Worm (Caenorhabditis elegans) whole organism, L3 larva: ENCODE measurements around the gene R12B2.7.
A peak's percentile ranks its signal among the peaks of the same experiment; 100 is the strongest.

Experiments
- R02D3.7 ChIP-seq: fragments of 150-350 bp; optimal IDR thresholded peaks from 2 replicates; lab custom pipeline; 2014; ENCODE audit warnings: missing biosample characterization, missing genetic modification characterization
- ZK546.5 ChIP-seq: sonication (generic microtip); optimal IDR thresholded peaks from 2 replicates; lab custom pipeline; 2017; ENCODE audit warnings: missing biosample characterization, missing genetic modification characterization
- aly-2 ChIP-seq: fragments of 150-350 bp; optimal IDR thresholded peaks from 2 replicates; lab custom pipeline; 2014; ENCODE audit warnings: missing biosample characterization, missing genetic modification characterization
- ama-1 ChIP-seq: fragments of 150-350 bp; optimal IDR thresholded peaks from 2 replicates; lab custom pipeline; 2018
- ceh-16 ChIP-seq: sonication (generic microtip); optimal IDR thresholded peaks from 2 replicates; lab custom pipeline; 2017; ENCODE audit warnings: missing biosample characterization, missing genetic modification characterization
- ceh-28 ChIP-seq: fragments of 150-350 bp; optimal IDR thresholded peaks from 2 replicates; lab custom pipeline; 2014; ENCODE audit warnings: missing biosample characterization, missing genetic modification reagents, missing genetic modification characterization
- ceh-82 ChIP-seq: fragments of 150-350 bp; optimal IDR thresholded peaks from 2 replicates; lab custom pipeline; 2014; ENCODE audit warnings: missing biosample characterization, missing genetic modification characterization
- ceh-9 ChIP-seq: sonication (generic microtip); optimal IDR thresholded peaks from 2 replicates; lab custom pipeline; 2018; ENCODE audit warnings: missing biosample characterization, missing genetic modification characterization
- daf-12 ChIP-seq: fragments of 150-350 bp; optimal IDR thresholded peaks from 2 replicates; lab custom pipeline; 2014; ENCODE audit warnings: missing biosample characterization, missing genetic modification reagents, missing genetic modification characterization
- egl-27 ChIP-seq: sonication (generic microtip); optimal IDR thresholded peaks from 4 replicates; lab custom pipeline; 2017; ENCODE audit warnings: missing biosample characterization, missing genetic modification reagents, missing genetic modification characterization
- egl-5 ChIP-seq: fragments of 150-350 bp; optimal IDR thresholded peaks from 2 replicates; lab custom pipeline; 2017; ENCODE audit warnings: missing biosample characterization, missing genetic modification reagents, missing genetic modification characterization, inconsistent platforms
- elt-1 ChIP-seq: fragments of 150-350 bp; optimal IDR thresholded peaks from 2 replicates; lab custom pipeline; 2014; ENCODE audit warnings: missing biosample characterization, missing genetic modification characterization
- elt-2 ChIP-seq: sonication (generic microtip); optimal IDR thresholded peaks from 2 replicates; lab custom pipeline; 2016; ENCODE audit warnings: missing genetic modification reagents, mild to moderate bottlenecking, missing genetic modification characterization, missing compliant biosample characterization
- elt-3 ChIP-seq, 3 experiments: fragments of 150-350 bp in 1 of 3; sonication (generic microtip) in 2 of 3; optimal IDR thresholded peaks; 2 replicates in 2 of 3; 4 replicates in 1 of 3; lab custom pipeline; 2014 to 2017; ENCODE audit warnings: missing biosample characterization in 3 of 3, missing genetic modification characterization in 3 of 3
- eor-1 ChIP-seq, 2 experiments: fragments of 150-350 bp; optimal IDR thresholded peaks; 2 replicates each; lab custom pipeline; 2014 to 2018; ENCODE audit warnings: missing biosample characterization in 2 of 2, missing genetic modification characterization in 2 of 2
- fkh-10 ChIP-seq: sonication (generic microtip); optimal IDR thresholded peaks from 2 replicates; lab custom pipeline; 2017; ENCODE audit warnings: missing biosample characterization, missing genetic modification reagents, missing genetic modification characterization
- fkh-2 ChIP-seq: fragments of 150-350 bp; optimal IDR thresholded peaks from 2 replicates; lab custom pipeline; 2014; ENCODE audit warnings: missing biosample characterization, missing genetic modification reagents, missing genetic modification characterization
- fos-1 ChIP-seq: fragments of 150-350 bp; optimal IDR thresholded peaks from 2 replicates; lab custom pipeline; 2014; ENCODE audit warnings: missing biosample characterization, missing genetic modification characterization
- hmg-11 ChIP-seq: sonication (generic microtip); optimal IDR thresholded peaks from 2 replicates; lab custom pipeline; 2016; ENCODE audit warnings: missing genetic modification characterization, missing compliant biosample characterization
- jun-1 ChIP-seq: fragments of 150-350 bp; optimal IDR thresholded peaks from 2 replicates; lab custom pipeline; 2014; ENCODE audit warnings: missing biosample characterization, missing genetic modification reagents, missing genetic modification characterization
- lin-15B ChIP-seq: fragments of 150-350 bp; optimal IDR thresholded peaks from 2 replicates; lab custom pipeline; 2014; ENCODE audit warnings: missing biosample characterization, missing genetic modification characterization
- lin-39 ChIP-seq: fragments of 150-350 bp; optimal IDR thresholded peaks from 2 replicates; lab custom pipeline; 2018; ENCODE audit warnings: missing biosample characterization, missing genetic modification reagents, missing genetic modification characterization
- lsy-12 ChIP-seq: sonication (generic microtip); optimal IDR thresholded peaks from 2 replicates; lab custom pipeline; 2016; ENCODE audit warnings: mild to moderate bottlenecking, missing genetic modification characterization, missing compliant biosample characterization
- mdl-1 ChIP-seq: fragments of 150-350 bp; optimal IDR thresholded peaks from 2 replicates; lab custom pipeline; 2014; ENCODE audit warnings: missing biosample characterization, missing genetic modification characterization
- mml-1 ChIP-seq: fragments of 150-350 bp; sonication (generic microtip); optimal IDR thresholded peaks from 3 replicates; lab custom pipeline; 2014; ENCODE audit warnings: missing biosample characterization, missing genetic modification characterization
- nfya-1 ChIP-seq: sonication (generic microtip); optimal IDR thresholded peaks from 2 replicates; lab custom pipeline; 2017; ENCODE audit warnings: missing genetic modification characterization, mild to moderate bottlenecking, missing compliant biosample characterization, antibody characterized with exemption, moderate library complexity; ENCODE audit not compliant: insufficient read depth
- nhr-11 ChIP-seq: fragments of 150-350 bp; optimal IDR thresholded peaks from 2 replicates; lab custom pipeline; 2014; ENCODE audit warnings: missing biosample characterization, missing genetic modification characterization
- nhr-12 ChIP-seq: fragments of 150-350 bp; optimal IDR thresholded peaks from 2 replicates; lab custom pipeline; 2014; ENCODE audit warnings: missing biosample characterization, missing genetic modification characterization
- nhr-23 ChIP-seq: fragments of 150-350 bp; optimal IDR thresholded peaks from 2 replicates; lab custom pipeline; 2014; ENCODE audit warnings: missing biosample characterization, missing genetic modification reagents, missing genetic modification characterization
- nhr-237 ChIP-seq: fragments of 150-350 bp; optimal IDR thresholded peaks from 2 replicates; lab custom pipeline; 2014; ENCODE audit warnings: missing biosample characterization, missing genetic modification characterization
- nhr-25 ChIP-seq: sonication (generic microtip); optimal IDR thresholded peaks from 2 replicates; lab custom pipeline; 2017; ENCODE audit warnings: missing biosample characterization, missing genetic modification characterization
- nhr-28 ChIP-seq: fragments of 150-350 bp; optimal IDR thresholded peaks from 2 replicates; lab custom pipeline; 2014; ENCODE audit warnings: missing biosample characterization, missing genetic modification characterization
- nhr-43 ChIP-seq: sonication (generic microtip); optimal IDR thresholded peaks from 2 replicates; lab custom pipeline; 2016; ENCODE audit warnings: mild to moderate bottlenecking, missing genetic modification characterization, missing compliant biosample characterization; ENCODE audit not compliant: poor library complexity, severe bottlenecking
- nhr-67 ChIP-seq: fragments of 150-350 bp; optimal IDR thresholded peaks from 2 replicates; lab custom pipeline; 2014; ENCODE audit warnings: missing biosample characterization, missing genetic modification characterization
- nhr-76 ChIP-seq: fragments of 150-350 bp; sonication (generic microtip); optimal IDR thresholded peaks from 5 replicates; lab custom pipeline; 2014; ENCODE audit warnings: missing biosample characterization, missing genetic modification characterization
- nhr-77 ChIP-seq: fragments of 150-350 bp; optimal IDR thresholded peaks from 2 replicates; lab custom pipeline; 2014; ENCODE audit warnings: missing biosample characterization, missing genetic modification characterization
- pha-4 ChIP-seq: fragments of 150-350 bp; optimal IDR thresholded peaks from 2 replicates; lab custom pipeline; 2014; ENCODE audit warnings: missing biosample characterization, missing genetic modification reagents, missing genetic modification characterization
- pqm-1 ChIP-seq: fragments of 150-350 bp; optimal IDR thresholded peaks from 2 replicates; lab custom pipeline; 2017; ENCODE audit warnings: missing biosample characterization, missing genetic modification characterization, inconsistent platforms
- sea-2 ChIP-seq: fragments of 150-350 bp; sonication (generic microtip); optimal IDR thresholded peaks from 4 replicates; lab custom pipeline; 2014; ENCODE audit warnings: missing biosample characterization, missing genetic modification reagents, missing genetic modification characterization
- skn-1 ChIP-seq: fragments of 150-350 bp; optimal IDR thresholded peaks from 2 replicates; lab custom pipeline; 2014; ENCODE audit warnings: missing biosample characterization, missing genetic modification characterization
- snpc-4 ChIP-seq: fragments of 150-350 bp; optimal IDR thresholded peaks from 2 replicates; lab custom pipeline; 2014; ENCODE audit warnings: missing biosample characterization, missing genetic modification characterization
- tbx-2 ChIP-seq: sonication (generic microtip); optimal IDR thresholded peaks from 2 replicates; lab custom pipeline; 2016; ENCODE audit warnings: mild to moderate bottlenecking, missing genetic modification characterization, missing compliant biosample characterization
- unc-39 ChIP-seq: sonication (generic microtip); optimal IDR thresholded peaks from 4 replicates; lab custom pipeline; 2017; ENCODE audit warnings: missing biosample characterization, missing genetic modification characterization
- unc-62 ChIP-seq: fragments of 150-350 bp; sonication (generic microtip); optimal IDR thresholded peaks from 4 replicates; lab custom pipeline; 2014; ENCODE audit warnings: missing biosample characterization, missing genetic modification reagents, missing genetic modification characterization
- zag-1 ChIP-seq: fragments of 150-350 bp; optimal IDR thresholded peaks from 2 replicates; lab custom pipeline; 2014; ENCODE audit warnings: missing biosample characterization, missing genetic modification characterization
- ztf-11 ChIP-seq: fragments of 150-350 bp; optimal IDR thresholded peaks from 2 replicates; lab custom pipeline; 2014; ENCODE audit warnings: missing biosample characterization, missing genetic modification characterization
- ztf-4 ChIP-seq: fragments of 150-350 bp; optimal IDR thresholded peaks from 2 replicates; lab custom pipeline; 2014; ENCODE audit warnings: missing biosample characterization, missing genetic modification characterization

The R12B2.7 gene

ce11 chrIII:5810012-5810411 lies 4.8 kb upstream of the R12B2.7 start:
- no peak for TF ChIP-seq lsy-12 (tag; lab: Kevin White, UChicago)
- TF ChIP-seq snpc-4 (tag; lab: Kevin White, UChicago), result no peak
- TF ChIP-seq fkh-10 (GFP tag; lab: Kevin White, UChicago), result no peak
- TF ChIP-seq pqm-1 (tag; lab: Kevin White, UChicago), result peak; percentile 18
- peak; percentile 70 for TF ChIP-seq pha-4
- TF ChIP-seq elt-2 (tag; lab: Kevin White, UChicago), result peak; percentile 12
- TF ChIP-seq eor-1 (tag; optimal IDR thresholded peaks at IDR 0.05; lab: Kevin White, UChicago), result no peak

ce11 chrIII:5811957-5812356 lies 2.9 kb upstream of the R12B2.7 start:
- TF ChIP-seq ztf-4 (tag; lab: Kevin White, UChicago), result no peak
- no peak for TF ChIP-seq fos-1 (tag; lab: Kevin White, UChicago)
- no peak for TF ChIP-seq fkh-2 (tag; lab: Kevin White, UChicago)
- TF ChIP-seq ZK546.5, result no peak
- TF ChIP-seq sea-2, result no peak
- TF ChIP-seq lsy-12 (tag; lab: Kevin White, UChicago), result no peak
- no peak for TF ChIP-seq mml-1 (tag; lab: Kevin White, UChicago)
- no peak for TF ChIP-seq nhr-237 (tag; lab: Kevin White, UChicago)
- no peak for TF ChIP-seq ama-1 (lab: Kevin White, UChicago)
- TF ChIP-seq ceh-9 (tag; lab: Kevin White, UChicago), result no peak
- no peak for TF ChIP-seq zag-1
- TF ChIP-seq nhr-28 (tag; lab: Kevin White, UChicago), result no peak
- no peak for TF ChIP-seq nhr-43
- TF ChIP-seq lin-39 (tag; lab: Kevin White, UChicago), result no peak

ce11 chrIII:5812672-5813071 lies 2.2 kb upstream of the R12B2.7 start:
- no peak for TF ChIP-seq nhr-11 (tag; lab: Kevin White, UChicago)
- TF ChIP-seq elt-2 (tag; lab: Kevin White, UChicago), result no peak
- TF ChIP-seq nfya-1, result peak; percentile 73
- no peak for TF ChIP-seq snpc-4 (tag; lab: Kevin White, UChicago)
- no peak for TF ChIP-seq nhr-28 (tag; lab: Kevin White, UChicago)
- peak in 2 of 3 experiments; percentile 19 to 82 for TF ChIP-seq elt-3 (tag; optimal IDR thresholded peaks at IDR 0.05; lab: Kevin White, UChicago)
- TF ChIP-seq egl-27 (tag; lab: Kevin White, UChicago), result peak; percentile 18
- no peak for TF ChIP-seq ztf-4 (tag; lab: Kevin White, UChicago)
- TF ChIP-seq eor-1 (tag; optimal IDR thresholded peaks at IDR 0.05; lab: Kevin White, UChicago), result no peak
- TF ChIP-seq fos-1 (tag; lab: Kevin White, UChicago), result no peak
- TF ChIP-seq lsy-12 (tag; lab: Kevin White, UChicago), result no peak
- no peak for TF ChIP-seq nhr-77 (tag; lab: Kevin White, UChicago)
- TF ChIP-seq ZK546.5, result no peak
- TF ChIP-seq nhr-76, result no peak
- TF ChIP-seq elt-1 (tag; lab: Kevin White, UChicago), result no peak
- no peak for TF ChIP-seq ama-1 (lab: Kevin White, UChicago)
- TF ChIP-seq nhr-12 (tag; lab: Kevin White, UChicago), result no peak
- no peak for TF ChIP-seq ceh-9 (tag; lab: Kevin White, UChicago)
- no peak for TF ChIP-seq sea-2
- peak; percentile 41 for TF ChIP-seq nhr-43
- TF ChIP-seq daf-12 (tag; lab: Kevin White, UChicago), result no peak
- TF ChIP-seq skn-1 (tag; lab: Kevin White, UChicago), result no peak
- TF ChIP-seq R02D3.7, result no peak
- TF ChIP-seq unc-39 (tag; lab: Kevin White, UChicago), result no peak
- peak; percentile 58 for TF ChIP-seq nhr-25
- TF ChIP-seq nhr-237 (tag; lab: Kevin White, UChicago), result no peak
- TF ChIP-seq ceh-28 (tag; lab: Kevin White, UChicago), result no peak
- no peak for TF ChIP-seq pqm-1 (tag; lab: Kevin White, UChicago)
- no peak for TF ChIP-seq ceh-16 (tag; lab: Kevin White, UChicago)
- TF ChIP-seq ceh-82, result no peak
- TF ChIP-seq tbx-2 (tag; lab: Kevin White, UChicago), result no peak
- no peak for TF ChIP-seq fkh-2 (tag; lab: Kevin White, UChicago)
- no peak for TF ChIP-seq nhr-67 (tag; lab: Kevin White, UChicago)
- no peak for TF ChIP-seq mml-1 (tag; lab: Kevin White, UChicago)
- no peak for TF ChIP-seq zag-1
- TF ChIP-seq pha-4, result no peak
- no peak for TF ChIP-seq lin-15B
- no peak for TF ChIP-seq aly-2
- no peak for TF ChIP-seq fkh-10 (GFP tag; lab: Kevin White, UChicago)
- no peak for TF ChIP-seq hmg-11
- TF ChIP-seq egl-5, result no peak
- TF ChIP-seq lin-39 (tag; lab: Kevin White, UChicago), result no peak
- TF ChIP-seq unc-62 (GFP tag; lab: Kevin White, UChicago), result peak; percentile 18
- TF ChIP-seq jun-1 (tag; lab: Kevin White, UChicago), result no peak
- peak; percentile 69 for TF ChIP-seq nhr-23
- no peak for TF ChIP-seq mdl-1
- TF ChIP-seq ztf-11 (tag; lab: Kevin White, UChicago), result no peak
